Fruit fly (Drosophila melanogaster): Measurements from ENCODE around the gene CG42394.
A peak's percentile ranks its signal among the peaks of the same experiment; 100 is the strongest.

The CG42394 gene

DNA sequence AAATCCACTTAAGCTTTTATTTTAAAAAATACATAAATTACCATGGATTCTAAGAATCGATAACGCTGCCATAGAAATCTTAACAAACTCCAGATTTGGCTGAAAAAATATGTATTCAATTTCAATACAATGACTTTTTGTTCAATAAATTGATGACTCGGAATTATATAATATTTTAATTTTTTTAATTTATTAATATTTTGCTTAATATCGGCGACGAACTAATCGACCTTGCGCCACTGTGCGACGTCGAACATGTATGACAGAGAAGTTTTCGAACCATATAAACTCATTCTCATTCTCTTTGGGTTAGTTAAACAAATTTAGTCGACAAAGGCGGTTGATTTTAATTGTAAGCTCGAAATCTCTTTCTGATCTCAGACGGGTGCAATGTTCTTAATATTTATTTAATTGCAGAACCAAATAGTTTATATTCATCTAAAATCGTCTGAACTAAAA lies at the start of gene CG42394 (continued):
- TF ChIP-seq cg (GFP tag; optimal IDR thresholded peaks at IDR 0.05), result no peak
- TF ChIP-seq ci (GFP tag; IDR thresholded peaks at IDR 0.05), result peak; percentile 96
- TF ChIP-seq pros (GFP tag; optimal IDR thresholded peaks at IDR 0.05), result peak; percentile 34
- TF ChIP-seq twi (tag; optimal IDR thresholded peaks at IDR 0.05), result peak; percentile 87
- TF ChIP-seq Gsc (GFP tag; IDR thresholded peaks at IDR 0.05), result peak; percentile 21; the same call in 1 of the 2 replicates
- peak; percentile 92 for TF ChIP-seq CG30403 (GFP tag; optimal IDR thresholded peaks at IDR 0.05)
- TF ChIP-seq ERR (GFP tag; optimal IDR thresholded peaks at IDR 0.05), result peak; percentile 67
- peak; percentile 96 for TF ChIP-seq Spps (tag; optimal IDR thresholded peaks at IDR 0.05)
- no peak for TF ChIP-seq Doc2 (GFP tag; IDR thresholded peaks at IDR 0.05)
- TF ChIP-seq CG34422 (GFP tag; IDR thresholded peaks at IDR 0.05), result peak; percentile 93
- no peak for TF ChIP-seq HLH4C (GFP tag; IDR thresholded peaks at IDR 0.05; ENCODE audit: partially characterized antibody)
- TF ChIP-seq CG3281 (GFP tag; optimal IDR thresholded peaks at IDR 0.05), result peak; percentile 98
- TF ChIP-seq vfl (GFP tag; optimal IDR thresholded peaks at IDR 0.05), result peak; percentile 71
- TF ChIP-seq CG15601 (tag; optimal IDR thresholded peaks at IDR 0.05), result peak; percentile 93
- peak; percentile 97 for TF ChIP-seq CG7556 (GFP tag; optimal IDR thresholded peaks at IDR 0.05)
- TF ChIP-seq CG17829 (tag; optimal IDR thresholded peaks at IDR 0.05), result peak; percentile 98
- peak; percentile 39 for TF ChIP-seq repo (GFP tag; optimal IDR thresholded peaks at IDR 0.05)
- TF ChIP-seq Camta (GFP tag; optimal IDR thresholded peaks at IDR 0.05), result peak; percentile 80
- TF ChIP-seq mirr (GFP tag; optimal IDR thresholded peaks at IDR 0.05), result peak; percentile 23
- peak; percentile 72 for TF ChIP-seq aop (GFP tag; IDR thresholded peaks at IDR 0.05)
- TF ChIP-seq Xbp1 (GFP tag; optimal IDR thresholded peaks at IDR 0.05), result peak; percentile 91
- peak; percentile 85 for TF ChIP-seq CG12219 (GFP tag; optimal IDR thresholded peaks at IDR 0.05)
- peak; percentile 85 for TF ChIP-seq wdn (GFP tag; IDR thresholded peaks at IDR 0.05)
- TF ChIP-seq zf30C (GFP tag; optimal IDR thresholded peaks at IDR 0.05), result peak; percentile 2
- TF ChIP-seq CkIIα-i1 (GFP tag; IDR thresholded peaks at IDR 0.05), result peak; percentile 76
- peak; percentile 50; the same call in 1 of the 3 replicates for TF ChIP-seq CG14860 (GFP tag; IDR thresholded peaks at IDR 0.05; ENCODE audit: partially characterized antibody)
- TF ChIP-seq Atf-2 (GFP tag; optimal IDR thresholded peaks at IDR 0.05), result peak; percentile 58
- TF ChIP-seq tap (tag; optimal IDR thresholded peaks at IDR 0.05), result peak; percentile 90
- peak; percentile 91 for TF ChIP-seq Awh (GFP tag; IDR thresholded peaks at IDR 0.05)
- peak; percentile 39; the same call in 1 of the 2 replicates for TF ChIP-seq CG43689 (GFP tag; IDR thresholded peaks at IDR 0.05)
- peak; percentile 95 for TF ChIP-seq Ada2b (GFP tag; IDR thresholded peaks at IDR 0.05)
- TF ChIP-seq tna (GFP tag; IDR thresholded peaks at IDR 0.05; ENCODE audit: partially characterized antibody), result no peak
- peak; percentile 90 for TF ChIP-seq sim (GFP tag; IDR thresholded peaks at IDR 0.05)
- TF ChIP-seq CG11085 (GFP tag; IDR thresholded peaks at IDR 0.05), result peak; percentile 74
- TF ChIP-seq slbo (GFP tag; IDR thresholded peaks at IDR 0.05), result peak; percentile 89
- peak; percentile 95 for TF ChIP-seq stc (GFP tag; IDR thresholded peaks at IDR 0.05)
- peak; percentile 92 for TF ChIP-seq CG1602 (GFP tag; optimal IDR thresholded peaks at IDR 0.05)
- no peak for TF ChIP-seq sna (GFP tag; IDR thresholded peaks at IDR 0.05; ENCODE audit: partially characterized antibody)
- peak; percentile 98 for TF ChIP-seq lab (GFP tag; optimal IDR thresholded peaks at IDR 0.05)
- no peak for TF ChIP-seq p53 (GFP tag; optimal IDR thresholded peaks at IDR 0.05)
- TF ChIP-seq kni (GFP tag; optimal IDR thresholded peaks at IDR 0.05), result no peak
- peak; percentile 25 for TF ChIP-seq MESR4 (GFP tag; optimal IDR thresholded peaks at IDR 0.05)
- peak; percentile 83 for TF ChIP-seq CG9817 (tag; optimal IDR thresholded peaks at IDR 0.05)
- peak; percentile 64 for TF ChIP-seq Dip3 (GFP tag; optimal IDR thresholded peaks at IDR 0.05)
- peak; percentile 97 for TF ChIP-seq CG8924 (tag; optimal IDR thresholded peaks at IDR 0.05)
- TF ChIP-seq nerfin-1 (tag; optimal IDR thresholded peaks at IDR 0.05), result peak; percentile 92
- peak; percentile 67 for TF ChIP-seq CG4617 (GFP tag; optimal IDR thresholded peaks at IDR 0.05; ENCODE audit: borderline replicate concordance)
- TF ChIP-seq CG1603 (tag; optimal IDR thresholded peaks at IDR 0.05), result no peak
- TF ChIP-seq mld (GFP tag; IDR thresholded peaks at IDR 0.05; ENCODE audit: partially characterized antibody), result no peak
- no peak for TF ChIP-seq gro (GFP tag; optimal IDR thresholded peaks at IDR 0.05)
- no peak for TF ChIP-seq CG8478 (optimal IDR thresholded peaks at IDR 0.05)

Measured in whole organism, embryonic.